Fruit fly (Drosophila melanogaster) whole organism, embryonic: ENCODE measurements around the gene Zaf1.

Source experiments
- Antp ChIP-seq: fragments of 200-800 bp; sonication (Bioruptor generic); optimal IDR thresholded peaks from 3 replicates; lab custom pipeline; 2016; ENCODE audit warnings: missing biosample characterization, missing genetic modification characterization
- Atf3 ChIP-seq: fragments of 200-800 bp; sonication (Bioruptor generic); optimal IDR thresholded peaks from 3 replicates; lab custom pipeline; 2016; ENCODE audit warnings: missing biosample characterization, missing genetic modification characterization
- Bgb ChIP-seq: fragments of 200-800 bp; sonication (Bioruptor generic); IDR thresholded peaks from 2 replicates; pipeline ENCODE4 v1.3.6; 2022; ENCODE audit warnings: missing biosample characterization, missing genetic modification characterization; ENCODE audit not compliant: partially characterized antibody
- CG10979 ChIP-seq: fragments of 200-800 bp; sonication (Bioruptor generic); optimal IDR thresholded peaks from 2 replicates; lab custom pipeline; 2018; ENCODE audit warnings: missing biosample characterization, mild to moderate bottlenecking, missing genetic modification characterization, moderate library complexity
- CG11247 ChIP-seq: fragments of 200-800 bp; sonication (Bioruptor generic); IDR thresholded peaks from 2 replicates; pipeline ENCODE4 v1.3.6; 2022; ENCODE audit warnings: missing biosample characterization, missing genetic modification characterization
- CG11695 ChIP-seq: fragments of 200-800 bp; sonication (Bioruptor generic); IDR thresholded peaks from 3 replicates; pipeline ENCODE4 v1.3.6; 2022; ENCODE audit warnings: missing biosample characterization, missing genetic modification characterization
- CG13287 ChIP-seq: fragments of 200-800 bp; sonication (Bioruptor generic); IDR thresholded peaks from 2 replicates; pipeline ENCODE4 v1.3.6; 2022; ENCODE audit warnings: missing biosample characterization, missing genetic modification characterization; ENCODE audit not compliant: partially characterized antibody
- CG14050 ChIP-seq: fragments of 200-800 bp; sonication (Bioruptor generic); IDR thresholded peaks from 3 replicates; pipeline ENCODE4 v1.3.6; 2022; ENCODE audit warnings: missing biosample characterization, missing genetic modification characterization
- CG14441 ChIP-seq: fragments of 200-800 bp; sonication (Bioruptor generic); IDR thresholded peaks from 2 replicates; pipeline ENCODE4 v1.3.6; 2022; ENCODE audit warnings: missing biosample characterization, missing genetic modification characterization
- CG14710 ChIP-seq: fragments of 200-800 bp; sonication (Bioruptor generic); optimal IDR thresholded peaks from 3 replicates; lab custom pipeline; 2019; ENCODE audit warnings: missing biosample characterization, mild to moderate bottlenecking, missing genetic modification characterization, moderate library complexity
- CG15696 ChIP-seq: fragments of 200-800 bp; sonication (Bioruptor generic); optimal IDR thresholded peaks from 2 replicates; lab custom pipeline; 2019; ENCODE audit warnings: missing biosample characterization, mild to moderate bottlenecking, missing genetic modification characterization, moderate library complexity
- CG16813 ChIP-seq: fragments of 200-800 bp; sonication (Bioruptor generic); IDR thresholded peaks from 3 replicates; pipeline ENCODE4 v1.3.6; 2022; ENCODE audit warnings: missing biosample characterization, missing genetic modification characterization; ENCODE audit not compliant: partially characterized antibody
- CG16863 ChIP-seq: fragments of 200-800 bp; sonication (Bioruptor generic); optimal IDR thresholded peaks from 3 replicates; lab custom pipeline; 2016; ENCODE audit warnings: missing biosample characterization, missing genetic modification characterization
- CG17829 ChIP-seq: fragments of 200-800 bp; optimal IDR thresholded peaks from 2 replicates; lab custom pipeline; 2019; ENCODE audit warnings: missing biosample characterization, mild to moderate bottlenecking, missing genetic modification characterization, moderate library complexity
- CG18476 ChIP-seq: fragments of 200-800 bp; sonication (Bioruptor generic); optimal IDR thresholded peaks from 2 replicates; lab custom pipeline; 2016; ENCODE audit warnings: missing biosample characterization, mild to moderate bottlenecking, missing genetic modification characterization
- CG30403 ChIP-seq: fragments of 200-800 bp; sonication (Bioruptor generic); optimal IDR thresholded peaks from 3 replicates; lab custom pipeline; 2016; ENCODE audit warnings: missing biosample characterization, missing genetic modification characterization
- CG30431 ChIP-seq: fragments of 200-800 bp; sonication (Bioruptor generic); optimal IDR thresholded peaks from 2 replicates; lab custom pipeline; 2017; ENCODE audit warnings: missing biosample characterization, missing genetic modification characterization
- CG31441 ChIP-seq: fragments of 200-800 bp; sonication (Bioruptor generic); IDR thresholded peaks from 2 replicates; pipeline ENCODE4 v1.3.6; 2022; ENCODE audit warnings: missing biosample characterization, missing genetic modification characterization
- CG3163 ChIP-seq: fragments of 200-800 bp; sonication (Bioruptor generic); optimal IDR thresholded peaks from 3 replicates; lab custom pipeline; 2016; ENCODE audit warnings: missing biosample characterization, missing genetic modification characterization
- D ChIP-seq, 2 experiments: fragments of 200-800 bp in 1 of 2; fragments of >200 bp in 1 of 2; sonication (Bioruptor generic) in 1 of 2; optimal IDR thresholded peaks; 2 replicates in 1 of 2; 3 replicates in 1 of 2; lab custom pipeline; 2017; ENCODE audit warnings: mild to moderate bottlenecking in 1 of 2, missing biosample characterization in 1 of 2, missing genetic modification characterization in 1 of 2, missing genetic modification reagents in 1 of 2
- Dfd ChIP-seq, 2 experiments: fragments of >200 bp; optimal IDR thresholded peaks; 2 replicates each; lab custom pipeline; 2017; ENCODE audit warnings: missing biosample characterization in 2 of 2, missing genetic modification characterization in 2 of 2
- Dip3 ChIP-seq: fragments of 200-800 bp; sonication (Bioruptor generic); optimal IDR thresholded peaks from 3 replicates; lab custom pipeline; 2016; ENCODE audit warnings: missing biosample characterization, missing genetic modification characterization
- Dref ChIP-seq: fragments of 200-800 bp; sonication (Bioruptor generic); IDR thresholded peaks from 2 replicates; pipeline ENCODE4 v1.3.6; 2022; ENCODE audit warnings: missing biosample characterization, missing genetic modification characterization
- E2f2 ChIP-seq: fragments of 200-800 bp; sonication (Bioruptor generic); IDR thresholded peaks from 2 replicates; pipeline ENCODE4 v1.3.6; 2022; ENCODE audit warnings: missing biosample characterization, missing genetic modification characterization
- Ets65A ChIP-seq: fragments of 200-800 bp; sonication (Bioruptor generic); peaks from one replicate; lab custom pipeline; 2016; ENCODE audit warnings: missing biosample characterization, missing genetic modification characterization
- Fer1 ChIP-seq: fragments of 200-800 bp; sonication (Bioruptor generic); optimal IDR thresholded peaks from 2 replicates; lab custom pipeline; 2017; ENCODE audit warnings: missing biosample characterization, mild to moderate bottlenecking, missing genetic modification characterization
- HLH54F ChIP-seq: fragments of 200-800 bp; sonication (Bioruptor generic); optimal IDR thresholded peaks from 3 replicates; lab custom pipeline; 2016; ENCODE audit warnings: missing biosample characterization, missing genetic modification characterization
- Hr39 ChIP-seq: fragments of >200 bp; optimal IDR thresholded peaks from 2 replicates; lab custom pipeline; 2017
- Lhr ChIP-seq: fragments of 200-800 bp; sonication (Bioruptor generic); optimal IDR thresholded peaks from 3 replicates; lab custom pipeline; 2017; ENCODE audit warnings: mild to moderate bottlenecking, missing biosample characterization, missing genetic modification reagents, missing genetic modification characterization
- Poxn ChIP-seq: fragments of 200-800 bp; sonication (Bioruptor generic); IDR thresholded peaks from 2 replicates; pipeline ENCODE4 v1.3.6; 2022; ENCODE audit warnings: missing biosample characterization, missing genetic modification characterization
- Xrp1 ChIP-seq: fragments of 200-800 bp; sonication (Bioruptor generic); IDR thresholded peaks from 2 replicates; pipeline ENCODE4 v1.3.6; 2022; ENCODE audit warnings: missing biosample characterization, missing genetic modification characterization
- aop ChIP-seq: fragments of 200-800 bp; sonication (Bioruptor generic); IDR thresholded peaks from 2 replicates; pipeline ENCODE4 v1.3.6; 2022; ENCODE audit warnings: missing biosample characterization, missing genetic modification characterization
- ara ChIP-seq: fragments of 200-800 bp; sonication (Bioruptor generic); IDR thresholded peaks from 2 replicates; pipeline ENCODE4 v1.3.6; 2022; ENCODE audit warnings: missing biosample characterization, missing genetic modification characterization
- dpn ChIP-seq, 2 experiments: fragments of 200-800 bp; sonication (Bioruptor generic); optimal IDR thresholded peaks; 3 replicates each; lab custom pipeline; 2016; ENCODE audit warnings: missing biosample characterization in 2 of 2, missing genetic modification characterization in 2 of 2
- eyg ChIP-seq: fragments of 200-800 bp; sonication (Bioruptor generic); optimal IDR thresholded peaks from 3 replicates; lab custom pipeline; 2016; ENCODE audit warnings: missing biosample characterization, missing genetic modification characterization
- gce ChIP-seq: fragments of 200-800 bp; sonication (Bioruptor generic); IDR thresholded peaks from 3 replicates; pipeline ENCODE4 v1.3.6; 2022; ENCODE audit warnings: missing biosample characterization, missing genetic modification characterization
- gfzf ChIP-seq: fragments of 200-800 bp; sonication (Bioruptor generic); optimal IDR thresholded peaks from 2 replicates; lab custom pipeline; 2016; ENCODE audit warnings: missing biosample characterization, mild to moderate bottlenecking, missing genetic modification characterization, moderate library complexity
- ind ChIP-seq: fragments of 200-800 bp; sonication (Bioruptor generic); optimal IDR thresholded peaks from 3 replicates; lab custom pipeline; 2016; ENCODE audit warnings: missing biosample characterization, missing genetic modification characterization
- jumu ChIP-seq: fragments of 200-800 bp; sonication (Bioruptor generic); optimal IDR thresholded peaks from 3 replicates; lab custom pipeline; 2016; ENCODE audit warnings: missing biosample characterization, missing genetic modification characterization
- knrl ChIP-seq: fragments of 200-800 bp; sonication (Bioruptor generic); IDR thresholded peaks from 3 replicates; pipeline ENCODE4 v1.3.6; 2022; ENCODE audit warnings: missing biosample characterization, missing genetic modification characterization; ENCODE audit not compliant: partially characterized antibody
- lmd ChIP-seq: fragments of 200-800 bp; sonication (Bioruptor generic); IDR thresholded peaks from 2 replicates; pipeline ENCODE4 v1.3.6; 2022; ENCODE audit warnings: missing biosample characterization, missing genetic modification characterization
- lola ChIP-seq, 3 experiments: fragments of >200 bp in 2 of 3; fragments of 200-800 bp in 1 of 3; sonication (Bioruptor generic) in 1 of 3; optimal IDR thresholded peaks; 2 replicates each; lab custom pipeline; 2017 to 2019; ENCODE audit warnings: missing biosample characterization in 3 of 3, missing genetic modification characterization in 3 of 3, mild to moderate bottlenecking in 1 of 3, moderate library complexity in 1 of 3
- pho ChIP-seq: fragments of 200-800 bp; sonication (Bioruptor generic); optimal IDR thresholded peaks from 2 replicates; lab custom pipeline; 2016; ENCODE audit warnings: missing biosample characterization, missing genetic modification characterization
- pros ChIP-seq: fragments of 200-800 bp; sonication (Bioruptor generic); optimal IDR thresholded peaks from 3 replicates; lab custom pipeline; 2019; ENCODE audit warnings: missing biosample characterization, mild to moderate bottlenecking, missing genetic modification characterization, moderate library complexity
- row ChIP-seq: fragments of 200-800 bp; sonication (Bioruptor generic); IDR thresholded peaks from 3 replicates; pipeline ENCODE4 v1.3.6; 2022; ENCODE audit warnings: missing biosample characterization, missing genetic modification characterization
- sd ChIP-seq: fragments of 200-800 bp; sonication (Bioruptor generic); optimal IDR thresholded peaks from 3 replicates; lab custom pipeline; 2018; ENCODE audit warnings: missing biosample characterization, mild to moderate bottlenecking, missing genetic modification characterization, moderate library complexity
- sens-2 ChIP-seq: fragments of 200-800 bp; sonication (Bioruptor generic); IDR thresholded peaks from 2 replicates; pipeline ENCODE4 v1.3.6; 2022; ENCODE audit warnings: missing biosample characterization, missing genetic modification characterization
- stwl ChIP-seq: fragments of 200-800 bp; sonication (Bioruptor generic); optimal IDR thresholded peaks from 3 replicates; lab custom pipeline; 2018; ENCODE audit warnings: missing biosample characterization, mild to moderate bottlenecking, missing genetic modification characterization, moderate library complexity
- tin ChIP-seq: fragments of 200-800 bp; sonication (Bioruptor generic); optimal IDR thresholded peaks from 3 replicates; lab custom pipeline; 2016; ENCODE audit warnings: missing biosample characterization, missing genetic modification characterization

The Zaf1 gene

DNA sequence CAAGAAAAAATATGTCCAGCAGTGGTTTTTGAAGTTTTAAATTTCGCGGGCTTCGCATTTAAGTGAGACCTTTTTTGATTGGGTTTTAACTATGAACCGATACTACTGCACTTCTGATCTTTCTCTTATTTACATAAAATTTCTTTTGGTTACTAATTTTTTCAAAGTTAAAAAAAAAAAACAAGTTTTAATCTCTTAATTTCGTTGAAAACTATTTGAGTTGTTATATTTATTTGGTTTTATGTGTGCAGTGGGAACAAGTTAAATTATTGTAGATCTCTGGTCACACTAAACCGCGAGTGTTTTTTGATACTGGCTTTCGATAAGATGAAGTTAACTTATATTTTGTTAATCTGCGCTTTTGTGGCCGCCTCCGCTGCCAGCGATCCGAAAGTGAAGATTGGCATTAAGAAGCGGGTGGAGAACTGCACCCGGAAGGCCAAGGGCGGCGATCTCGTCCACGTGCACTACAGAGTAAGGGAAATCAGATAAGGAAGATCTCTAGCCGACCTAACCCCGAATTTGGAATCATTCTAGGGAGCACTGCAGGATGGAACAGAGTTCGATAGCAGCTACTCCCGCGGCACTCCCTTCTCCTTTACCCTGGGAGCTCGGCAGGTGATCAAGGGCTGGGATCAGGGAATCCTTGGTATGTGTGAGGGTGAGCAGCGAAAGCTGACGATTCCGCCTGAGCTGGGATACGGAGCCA, 48.7 kb upstream of the Zaf1 start, which contains the start of gene CG14715 (continued):
- TF ChIP-seq CG31441 (peak; percentile 64), lmd (GFP tag; lab: Robert Waterston, UW) (peak; percentile 49; the same call in 1 of the 2 replicates), Poxn (no peak), CG10979 (peak; percentile 16), CG30431 (GFP tag; lab: Kevin White, UChicago) (no peak), Dref (GFP tag; lab: Robert Waterston, UW) (no peak), Dfd (GFP tag; optimal IDR thresholded peaks at IDR 0.05; lab: Kevin White, UChicago) (no peak), Bgb (GFP tag; lab: Robert Waterston, UW) (0 out of 2 replicates have a peak, but pooled peaks have one; percentile 28), D (optimal IDR thresholded peaks at IDR 0.05; lab: Kevin White, UChicago) (no peak), D (GFP tag; optimal IDR thresholded peaks at IDR 0.05; lab: Kevin White, UChicago) (no peak), Xrp1 (GFP tag; lab: Robert Waterston, UW) (peak; percentile 56; the same call in 1 of the 2 replicates), dpn (GFP tag; optimal IDR thresholded peaks at IDR 0.05; lab: Kevin White, UChicago) (peak; percentile 42 to 52), knrl (GFP tag; lab: Robert Waterston, UW) (peak; percentile 65), HLH54F (GFP tag; lab: Kevin White, UChicago) (peak; percentile 4), CG11695 (GFP tag; lab: Robert Waterston, UW) (0 out of 3 replicates have a peak, but pooled peaks have one; percentile 15), E2f2 (GFP tag; lab: Robert Waterston, UW) (peak; percentile 94), lola (GFP tag; optimal IDR thresholded peaks at IDR 0.05; lab: Kevin White, UChicago) (peak in 1 of 3 experiments; percentile 51), CG11247 (GFP tag; lab: Robert Waterston, UW) (no peak), gce (GFP tag; lab: Robert Waterston, UW) (no peak), stwl (tag; lab: Kevin White, UChicago) (peak; percentile 69), eyg (GFP tag; lab: Kevin White, UChicago) (no peak), CG14710 (peak; percentile 86), tin (GFP tag; lab: Kevin White, UChicago) (peak; percentile 44), Atf3 (GFP tag; lab: Kevin White, UChicago) (peak; percentile 38), Lhr (GFP tag; lab: Kevin White, UChicago) (peak; percentile 89), sd (no peak), Fer1 (GFP tag; lab: Kevin White, UChicago) (peak; percentile 7), CG17829 (tag; lab: Kevin White, UChicago) (peak; percentile 28), sens-2 (GFP tag; lab: Robert Waterston, UW) (no peak), ara (no peak), CG14050 (GFP tag; lab: Robert Waterston, UW) (no peak), CG13287 (peak; percentile 72), CG14441 (GFP tag; lab: Robert Waterston, UW) (peak; percentile 63), row (peak; percentile 82), CG18476 (peak; percentile 77), CG30403 (peak; percentile 72), CG15696 (tag; lab: Kevin White, UChicago) (peak; percentile 41), CG3163 (GFP tag; lab: Kevin White, UChicago) (peak; percentile 13), jumu (GFP tag; lab: Kevin White, UChicago) (peak; percentile 45), pros (GFP tag; lab: Kevin White, UChicago) (no peak), aop (GFP tag; lab: Robert Waterston, UW) (no peak), Ets65A (peak; percentile 85), CG16863 (peak; percentile 7), ind (GFP tag; lab: Kevin White, UChicago) (peak; percentile 44), pho (GFP tag; lab: Kevin White, UChicago) (peak; percentile 51), Hr39 (lab: Kevin White, UChicago) (no peak), Dip3 (GFP tag; lab: Kevin White, UChicago) (peak; percentile 40), gfzf (GFP tag; lab: Kevin White, UChicago) (peak; percentile 85), Antp (GFP tag; lab: Kevin White, UChicago) (peak; percentile 43), CG16813 (peak; percentile 58)
